Fruit fly (Drosophila melanogaster) whole organism, embryonic: ENCODE data around the gene CG7551.

Source experiments
- Atf6 ChIP-seq: fragments of 200-800 bp; sonication (Bioruptor generic); IDR thresholded peaks from 2 replicates; pipeline ENCODE4 v1.3.6; 2022; ENCODE audit warnings: missing biosample characterization, missing genetic modification characterization
- CG10366 ChIP-seq: fragments of 200-800 bp; sonication (Bioruptor generic); IDR thresholded peaks from 2 replicates; pipeline ENCODE4 v1.3.6; 2022; ENCODE audit warnings: missing biosample characterization, missing genetic modification characterization
- CG12104 ChIP-seq: fragments of 200-800 bp; sonication (Bioruptor generic); optimal IDR thresholded peaks from 3 replicates; lab custom pipeline; 2016; ENCODE audit warnings: missing biosample characterization, missing genetic modification characterization
- CG14441 ChIP-seq: fragments of 200-800 bp; sonication (Bioruptor generic); IDR thresholded peaks from 2 replicates; pipeline ENCODE4 v1.3.6; 2022; ENCODE audit warnings: missing biosample characterization, missing genetic modification characterization
- CG15269 ChIP-seq: fragments of 200-800 bp; sonication (Bioruptor generic); optimal IDR thresholded peaks from 2 replicates; lab custom pipeline; 2018; ENCODE audit warnings: missing biosample characterization, mild to moderate bottlenecking, missing genetic modification characterization, moderate library complexity
- CG1603 ChIP-seq: fragments of 200-800 bp; sonication (Bioruptor generic); optimal IDR thresholded peaks from 2 replicates; lab custom pipeline; 2019; ENCODE audit warnings: missing biosample characterization, mild to moderate bottlenecking, missing genetic modification characterization, moderate library complexity
- CG17359 ChIP-seq: fragments of 200-800 bp; sonication (Bioruptor generic); optimal IDR thresholded peaks from 3 replicates; lab custom pipeline; 2018; ENCODE audit warnings: missing biosample characterization, mild to moderate bottlenecking, missing genetic modification characterization, moderate library complexity
- CG17829 ChIP-seq: fragments of 200-800 bp; optimal IDR thresholded peaks from 2 replicates; lab custom pipeline; 2019; ENCODE audit warnings: missing biosample characterization, mild to moderate bottlenecking, missing genetic modification characterization, moderate library complexity
- CG18599 ChIP-seq: fragments of 200-800 bp; sonication (Bioruptor generic); optimal IDR thresholded peaks from 3 replicates; lab custom pipeline; 2017; ENCODE audit warnings: missing biosample characterization, missing genetic modification characterization, mild to moderate bottlenecking, moderate library complexity, missing genetic modification reagents
- CG2129 ChIP-seq: fragments of 200-800 bp; sonication (Bioruptor generic); IDR thresholded peaks from 2 replicates; pipeline ENCODE4 v1.3.6; 2022; ENCODE audit warnings: missing biosample characterization, missing genetic modification characterization; ENCODE audit not compliant: partially characterized antibody
- CG34224 ChIP-seq: fragments of 200-800 bp; sonication (Bioruptor generic); IDR thresholded peaks from 3 replicates; pipeline ENCODE4 v1.3.6; 2022; ENCODE audit warnings: missing biosample characterization, missing genetic modification characterization; ENCODE audit not compliant: partially characterized antibody
- CG8281 ChIP-seq: fragments of 200-800 bp; sonication (Bioruptor generic); optimal IDR thresholded peaks from 2 replicates; lab custom pipeline; 2018; ENCODE audit warnings: missing biosample characterization, mild to moderate bottlenecking, missing genetic modification characterization, moderate library complexity
- CG9797 ChIP-seq: fragments of 200-800 bp; sonication (Bioruptor generic); optimal IDR thresholded peaks from 3 replicates; lab custom pipeline; 2018; ENCODE audit warnings: missing biosample characterization, mild to moderate bottlenecking, missing genetic modification characterization
- CoRest ChIP-seq: fragments of 200-800 bp; sonication (Bioruptor generic); optimal IDR thresholded peaks from 3 replicates; lab custom pipeline; 2018; ENCODE audit warnings: missing biosample characterization, mild to moderate bottlenecking, missing genetic modification characterization, moderate library complexity
- D ChIP-seq, 2 experiments: fragments of 200-800 bp in 1 of 2; fragments of >200 bp in 1 of 2; sonication (Bioruptor generic) in 1 of 2; optimal IDR thresholded peaks; 2 replicates in 1 of 2; 3 replicates in 1 of 2; lab custom pipeline; 2017; ENCODE audit warnings: mild to moderate bottlenecking in 1 of 2, missing biosample characterization in 1 of 2, missing genetic modification characterization in 1 of 2, missing genetic modification reagents in 1 of 2
- Dad ChIP-seq: fragments of 200-800 bp; sonication (Bioruptor generic); optimal IDR thresholded peaks from 3 replicates; lab custom pipeline; 2016; ENCODE audit warnings: missing biosample characterization, missing genetic modification characterization
- Ets97D ChIP-seq: fragments of 200-800 bp; sonication (Bioruptor generic); optimal IDR thresholded peaks from 3 replicates; lab custom pipeline; 2016; ENCODE audit warnings: missing biosample characterization, missing genetic modification characterization
- Hey ChIP-seq: fragments of 200-800 bp; sonication (Bioruptor generic); optimal IDR thresholded peaks from 3 replicates; lab custom pipeline; 2018; ENCODE audit warnings: missing biosample characterization, mild to moderate bottlenecking, missing genetic modification characterization
- Med ChIP-seq: fragments of 200-800 bp; sonication (Bioruptor generic); peaks from one replicate; lab custom pipeline; 2016; ENCODE audit warnings: missing biosample characterization, missing genetic modification characterization, mild to moderate bottlenecking, inconsistent platforms, moderate library complexity
- Meics ChIP-seq: fragments of 200-800 bp; sonication (Bioruptor generic); optimal IDR thresholded peaks from 2 replicates; lab custom pipeline; 2017; ENCODE audit warnings: missing biosample characterization, mild to moderate bottlenecking, missing genetic modification characterization
- Neu2 ChIP-seq: fragments of 200-800 bp; sonication (Bioruptor generic); optimal IDR thresholded peaks from 3 replicates; lab custom pipeline; 2016; ENCODE audit warnings: missing biosample characterization, missing genetic modification characterization, borderline replicate concordance
- Opbp ChIP-seq: fragments of 200-800 bp; sonication (Bioruptor generic); IDR thresholded peaks from 3 replicates; pipeline ENCODE4 v1.3.6; 2022; ENCODE audit warnings: missing biosample characterization, missing genetic modification characterization; ENCODE audit not compliant: partially characterized antibody
- Optix ChIP-seq: fragments of 200-800 bp; sonication (Bioruptor generic); IDR thresholded peaks from 3 replicates; pipeline ENCODE4 v1.3.6; 2022; ENCODE audit warnings: missing biosample characterization, missing genetic modification characterization
- Pdp1 ChIP-seq, 2 experiments: fragments of 200-800 bp; sonication (Bioruptor generic); optimal IDR thresholded peaks; 3 replicates each; lab custom pipeline; 2016; ENCODE audit warnings: missing biosample characterization in 2 of 2, missing genetic modification characterization in 2 of 2, mild to moderate bottlenecking in 1 of 2, moderate library complexity in 1 of 2
- Vsx1 ChIP-seq: fragments of 200-800 bp; sonication (Bioruptor generic); optimal IDR thresholded peaks from 2 replicates; lab custom pipeline; 2017; ENCODE audit warnings: missing biosample characterization, mild to moderate bottlenecking, missing genetic modification characterization, missing genetic modification reagents
- ab ChIP-seq: fragments of 200-800 bp; sonication (Bioruptor generic); optimal IDR thresholded peaks from 2 replicates; lab custom pipeline; 2016; ENCODE audit warnings: missing biosample characterization, missing genetic modification characterization
- bsh ChIP-seq, 2 experiments: fragments of 200-800 bp; sonication (Bioruptor generic); optimal IDR thresholded peaks; 2 replicates each; lab custom pipeline; 2017 to 2018; ENCODE audit warnings: mild to moderate bottlenecking in 2 of 2, missing biosample characterization in 2 of 2, missing genetic modification characterization in 2 of 2, moderate library complexity in 1 of 2
- ci ChIP-seq: fragments of 200-800 bp; sonication (Bioruptor generic); IDR thresholded peaks from 3 replicates; pipeline ENCODE4 v1.3.6; 2022; ENCODE audit warnings: missing biosample characterization, missing genetic modification characterization
- da ChIP-seq: fragments of 200-800 bp; sonication (Bioruptor generic); optimal IDR thresholded peaks from 2 replicates; lab custom pipeline; 2016; ENCODE audit warnings: missing biosample characterization, missing genetic modification characterization
- dm ChIP-seq: fragments of 200-800 bp; sonication (Bioruptor generic); optimal IDR thresholded peaks from 3 replicates; lab custom pipeline; 2016; ENCODE audit warnings: missing biosample characterization, missing genetic modification characterization
- dysf ChIP-seq: fragments of 200-800 bp; sonication (Bioruptor generic); IDR thresholded peaks from 3 replicates; pipeline ENCODE4 v1.3.6; 2022; ENCODE audit warnings: missing biosample characterization, missing genetic modification characterization
- eve ChIP-seq, 2 experiments: fragments of >200 bp; optimal IDR thresholded peaks; 2 replicates each; lab custom pipeline; 2017; ENCODE audit warnings: missing biosample characterization in 2 of 2, missing genetic modification characterization in 2 of 2
- eyg ChIP-seq: fragments of 200-800 bp; sonication (Bioruptor generic); optimal IDR thresholded peaks from 3 replicates; lab custom pipeline; 2016; ENCODE audit warnings: missing biosample characterization, missing genetic modification characterization
- hkb ChIP-seq, 2 experiments: fragments of 200-800 bp in 1 of 2; fragments of >200 bp in 1 of 2; sonication (Bioruptor generic) in 1 of 2; IDR thresholded peaks in 1 of 2; optimal IDR thresholded peaks in 1 of 2; 2 replicates each; pipeline versions ENCODE4 v1.3.6 to Lab custom; 2017 to 2022; ENCODE audit warnings: missing biosample characterization in 1 of 2, missing genetic modification characterization in 1 of 2
- kni ChIP-seq: fragments of 200-800 bp; sonication (Bioruptor generic); optimal IDR thresholded peaks from 3 replicates; lab custom pipeline; 2017; ENCODE audit warnings: mild to moderate bottlenecking, missing biosample characterization, missing genetic modification reagents, missing genetic modification characterization
- lola ChIP-seq, 3 experiments: fragments of >200 bp in 2 of 3; fragments of 200-800 bp in 1 of 3; sonication (Bioruptor generic) in 1 of 3; optimal IDR thresholded peaks; 2 replicates each; lab custom pipeline; 2017 to 2019; ENCODE audit warnings: missing biosample characterization in 3 of 3, missing genetic modification characterization in 3 of 3, mild to moderate bottlenecking in 1 of 3, moderate library complexity in 1 of 3
- nerfin-2 ChIP-seq: fragments of 200-800 bp; sonication (Bioruptor generic); IDR thresholded peaks from 2 replicates; pipeline ENCODE4 v1.3.6; 2022; ENCODE audit warnings: missing biosample characterization, missing genetic modification characterization; ENCODE audit not compliant: partially characterized antibody
- phol ChIP-seq: fragments of 200-800 bp; sonication (Bioruptor generic); optimal IDR thresholded peaks from 3 replicates; lab custom pipeline; 2018; ENCODE audit warnings: missing biosample characterization, mild to moderate bottlenecking, missing genetic modification characterization, moderate library complexity
- pita ChIP-seq: fragments of 200-800 bp; sonication (Bioruptor generic); optimal IDR thresholded peaks from 2 replicates; lab custom pipeline; 2017; ENCODE audit warnings: missing biosample characterization, mild to moderate bottlenecking, missing genetic modification characterization
- pum ChIP-seq: fragments of 200-800 bp; sonication (Bioruptor generic); optimal IDR thresholded peaks from 2 replicates; lab custom pipeline; 2016; ENCODE audit warnings: missing biosample characterization, missing genetic modification characterization
- ranshi ChIP-seq: fragments of 200-800 bp; sonication (Bioruptor generic); IDR thresholded peaks from 2 replicates; pipeline ENCODE4 v1.3.6; 2022; ENCODE audit warnings: missing biosample characterization, missing genetic modification characterization
- schlank ChIP-seq: fragments of 200-800 bp; sonication (Bioruptor generic); optimal IDR thresholded peaks from 2 replicates; lab custom pipeline; 2018; ENCODE audit warnings: missing biosample characterization, mild to moderate bottlenecking, missing genetic modification characterization
- sens ChIP-seq: fragments of 200-800 bp; sonication (Bioruptor generic); peaks from one replicate; lab custom pipeline; 2016; ENCODE audit warnings: missing biosample characterization, missing genetic modification characterization
- seq ChIP-seq: fragments of 200-800 bp; sonication (Bioruptor generic); IDR thresholded peaks from 2 replicates; pipeline ENCODE4 v1.3.6; 2022; ENCODE audit warnings: missing biosample characterization, missing genetic modification characterization
- sna ChIP-seq: fragments of 200-800 bp; sonication (Bioruptor generic); IDR thresholded peaks from 2 replicates; pipeline ENCODE4 v1.3.6; 2022; ENCODE audit warnings: missing biosample characterization, missing genetic modification characterization; ENCODE audit not compliant: partially characterized antibody
- ssp ChIP-seq: fragments of 200-800 bp; sonication (Bioruptor generic); IDR thresholded peaks from 2 replicates; pipeline ENCODE4 v1.3.6; 2022; ENCODE audit warnings: missing biosample characterization, missing genetic modification characterization
- twi ChIP-seq: fragments of 200-800 bp; optimal IDR thresholded peaks from 2 replicates; lab custom pipeline; 2019; ENCODE audit warnings: missing biosample characterization, mild to moderate bottlenecking, missing genetic modification characterization, moderate library complexity
- vvl ChIP-seq: fragments of 200-800 bp; sonication (Bioruptor generic); IDR thresholded peaks from 2 replicates; pipeline ENCODE4 v1.3.6; 2022; ENCODE audit warnings: missing biosample characterization, missing genetic modification characterization

Gene CG7551

DNA sequence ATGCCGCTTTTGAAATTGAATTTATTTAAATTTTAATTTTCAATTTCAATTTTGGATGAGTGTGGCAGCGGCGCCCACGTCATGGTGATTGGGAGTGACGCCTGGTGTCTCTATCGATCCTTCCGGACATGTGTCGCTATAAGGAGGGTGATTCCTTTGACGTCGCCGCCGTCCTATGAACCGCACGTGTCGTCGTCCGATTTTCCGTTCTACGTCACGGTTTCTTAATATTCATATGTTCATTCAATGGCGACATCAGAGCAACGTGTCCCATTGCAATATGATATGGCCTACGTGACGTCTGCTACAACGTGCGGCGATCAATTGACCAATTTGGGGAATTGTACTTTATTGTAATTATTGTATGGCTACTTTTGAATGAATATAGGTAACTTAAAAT lies 25.8 kb upstream of the CG7551 start:
- TF ChIP-seq CG10366 (GFP tag; lab: Robert Waterston, UW) (no peak), kni (GFP tag; lab: Kevin White, UChicago) (peak; percentile 26), schlank (tag; lab: Kevin White, UChicago) (no peak), sens (GFP tag; lab: Kevin White, UChicago) (peak; percentile 60), CG17829 (no peak), Hey (peak; percentile 70), CG15269 (tag; lab: Kevin White, UChicago) (no peak), ci (0 out of 3 replicates have a peak, but pooled peaks have one; percentile 19), Dad (no peak), ranshi (GFP tag; lab: Robert Waterston, UW) (no peak), Ets97D (GFP tag; lab: Kevin White, UChicago) (no peak), twi (tag; lab: Kevin White, UChicago) (peak; percentile 88)
- TF ChIP-seq, all 482 proteins: peak for 5

DNA sequence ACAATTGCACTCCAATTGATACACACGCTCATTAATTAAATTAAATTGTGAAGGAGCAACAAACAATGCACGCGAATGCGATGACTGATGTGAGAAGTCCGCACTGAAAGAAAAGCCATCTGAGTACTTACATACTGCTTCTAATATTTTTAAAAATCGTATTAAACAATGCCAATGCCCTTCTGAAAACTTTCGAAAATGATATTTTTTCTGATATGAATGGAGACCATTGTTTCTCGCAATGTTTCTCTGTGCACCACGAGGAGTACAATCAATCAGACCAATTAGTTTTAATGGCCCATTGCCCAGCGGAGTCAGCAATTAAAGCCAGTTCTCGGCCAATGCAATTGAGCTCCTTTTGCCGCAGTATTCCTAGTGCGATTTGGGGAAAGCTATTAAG lies 25.1 kb upstream of the CG7551 start:
- TF ChIP-seq pum: no peak
- no peak for TF ChIP-seq Meics (GFP tag; lab: Kevin White, UChicago)
- peak; percentile 49 for TF ChIP-seq vvl (GFP tag; lab: Robert Waterston, UW)
- TF ChIP-seq CG12104 (GFP tag; lab: Kevin White, UChicago): no peak
- TF ChIP-seq bsh (GFP tag; optimal IDR thresholded peaks at IDR 0.05; lab: Kevin White, UChicago): peak in 1 of 2 experiments; percentile 8
- no peak for TF ChIP-seq Atf6 (GFP tag; lab: Robert Waterston, UW)
- TF ChIP-seq dysf: no peak; the same call in 2 of the 3 replicates
- no peak for TF ChIP-seq CG9797 (GFP tag; lab: Kevin White, UChicago)
- TF ChIP-seq CG17359: no peak
- TF ChIP-seq eve (GFP tag; optimal IDR thresholded peaks at IDR 0.05; lab: Kevin White, UChicago): no peak
- TF ChIP-seq lola (GFP tag; optimal IDR thresholded peaks at IDR 0.05; lab: Kevin White, UChicago): peak in 1 of 3 experiments; percentile 10
- TF ChIP-seq hkb (optimal IDR thresholded peaks at IDR 0.05; lab: Kevin White, UChicago): no peak
- TF ChIP-seq hkb (GFP tag; IDR thresholded peaks at IDR 0.05; lab: Robert Waterston, UW): peak; percentile 32; the same call in 1 of the 2 replicates
- no peak for TF ChIP-seq da (GFP tag; lab: Kevin White, UChicago)
- TF ChIP-seq CG34224 (GFP tag; lab: Robert Waterston, UW): no peak
- no peak for TF ChIP-seq eyg
- TF ChIP-seq phol (tag; lab: Kevin White, UChicago): peak; percentile 23
- TF ChIP-seq ssp: 0 out of 2 replicates have a peak, but pooled peaks have one; percentile 8
- TF ChIP-seq CG1603 (tag; lab: Kevin White, UChicago): peak; percentile 29
- no peak for TF ChIP-seq pita (GFP tag; lab: Kevin White, UChicago)
- TF ChIP-seq Neu2 (GFP tag; lab: Kevin White, UChicago): no peak
- 0 out of 3 replicates have a peak, but pooled peaks have one; percentile 21 for TF ChIP-seq Optix (GFP tag; lab: Robert Waterston, UW)
- peak; percentile 66 for TF ChIP-seq Med
- no peak for TF ChIP-seq nerfin-2 (GFP tag; lab: Robert Waterston, UW)
- TF ChIP-seq CoRest (tag; lab: Kevin White, UChicago): no peak
- TF ChIP-seq ab (GFP tag; lab: Kevin White, UChicago): no peak
- TF ChIP-seq seq (GFP tag; lab: Robert Waterston, UW): no peak
- TF ChIP-seq Pdp1 (GFP tag; optimal IDR thresholded peaks at IDR 0.05; lab: Kevin White, UChicago): peak in 1 of 2 experiments; percentile 4
- TF ChIP-seq CG2129 (GFP tag; lab: Robert Waterston, UW): no peak
- no peak for TF ChIP-seq CG18599 (GFP tag; lab: Kevin White, UChicago)
- no peak for TF ChIP-seq Opbp
- TF ChIP-seq CG8281 (tag; lab: Kevin White, UChicago): no peak
- TF ChIP-seq D (optimal IDR thresholded peaks at IDR 0.05; lab: Kevin White, UChicago): no peak
- no peak for TF ChIP-seq D (GFP tag; optimal IDR thresholded peaks at IDR 0.05; lab: Kevin White, UChicago)
- no peak for TF ChIP-seq Vsx1 (GFP tag; lab: Kevin White, UChicago)
- no peak for TF ChIP-seq CG14441
- TF ChIP-seq sna (GFP tag; lab: Robert Waterston, UW): no peak
- TF ChIP-seq dm (GFP tag; lab: Kevin White, UChicago): no peak
